Fruit fly (Drosophila melanogaster) whole organism, wandering third instar larva: ENCODE measurements around the gene Nf1.

Experiments used
- Hr83 ChIP-seq: fragments of 200-300 bp; sonication (Bioruptor generic); optimal IDR thresholded peaks from 2 replicates; lab custom pipeline; 2016; ENCODE audit warnings: missing biosample characterization, mild to moderate bottlenecking, missing genetic modification characterization, moderate library complexity; ENCODE audit not compliant: poor library complexity, severe bottlenecking
- Myc ChIP-seq: fragments of >200 bp; optimal IDR thresholded peaks from 2 replicates; lab custom pipeline; 2017
- N ChIP-seq: fragments of >200 bp; optimal IDR thresholded peaks from 2 replicates; lab custom pipeline; 2018; ENCODE audit warnings: missing biosample characterization, missing external identifiers, missing genetic modification characterization
- Rel ChIP-seq, 2 experiments: fragments of 200-800 bp; sonication (Bioruptor generic) in 1 of 2; optimal IDR thresholded peaks; 2 replicates in 1 of 2; 3 replicates in 1 of 2; lab custom pipeline; 2016 to 2019; ENCODE audit warnings: mild to moderate bottlenecking in 2 of 2, missing biosample characterization in 2 of 2, missing genetic modification characterization in 2 of 2, moderate library complexity in 1 of 2
- br ChIP-seq: fragments of 200-800 bp; sonication (Bioruptor generic); optimal IDR thresholded peaks from 2 replicates; lab custom pipeline; 2016; ENCODE audit warnings: missing biosample characterization, missing genetic modification characterization
- brk ChIP-seq: fragments of 200-800 bp; sonication (Bioruptor generic); optimal IDR thresholded peaks from 2 replicates; lab custom pipeline; 2016; ENCODE audit warnings: missing biosample characterization, mild to moderate bottlenecking, missing genetic modification characterization
- dsf ChIP-seq: sonication (Bioruptor generic); optimal IDR thresholded peaks from 2 replicates; lab custom pipeline; 2016; ENCODE audit warnings: missing biosample characterization, missing genetic modification characterization, borderline replicate concordance
- h ChIP-seq: fragments of 200-800 bp; sonication (Bioruptor generic); optimal IDR thresholded peaks from 3 replicates; lab custom pipeline; 2016; ENCODE audit warnings: missing biosample characterization, mild to moderate bottlenecking, missing genetic modification characterization
- psq ChIP-seq: fragments of 200-800 bp; sonication (Bioruptor generic); optimal IDR thresholded peaks from 3 replicates; lab custom pipeline; 2017; ENCODE audit warnings: missing biosample characterization, mild to moderate bottlenecking, missing genetic modification characterization, moderate library complexity
- usp ChIP-seq: fragments of >200 bp; optimal IDR thresholded peaks from 2 replicates; lab custom pipeline; 2017; ENCODE audit warnings: missing biosample characterization, missing genetic modification characterization

DNA sequence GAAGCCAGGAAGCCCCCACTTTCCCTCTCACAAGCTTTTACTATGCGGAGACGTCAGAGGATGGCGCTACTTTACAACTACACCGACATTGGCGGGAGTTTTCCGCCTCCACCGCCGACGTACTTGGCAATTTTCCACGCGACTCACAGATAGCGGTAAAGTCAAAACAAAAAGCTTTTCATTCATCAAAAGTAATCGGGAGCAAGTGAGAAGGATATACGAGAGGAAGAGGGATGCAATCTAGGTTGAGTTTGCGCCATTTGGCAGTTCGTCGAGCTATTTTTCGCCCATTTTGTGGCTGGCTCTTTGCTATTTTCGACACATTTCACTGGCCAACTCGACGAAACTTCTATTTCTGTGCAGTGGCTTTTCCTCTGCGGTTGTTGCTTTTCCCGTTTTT, 13.9 kb upstream of the Nf1 start:
- TF ChIP-seq h (GFP tag; lab: Kevin White, UChicago), result no peak
- TF ChIP-seq Hr83 (GFP tag; lab: Kevin White, UChicago), result no peak
- TF ChIP-seq Rel (GFP tag; optimal IDR thresholded peaks at IDR 0.05; lab: Kevin White, UChicago), result no peak
- no peak for TF ChIP-seq Rel (tag; optimal IDR thresholded peaks at IDR 0.05; lab: Kevin White, UChicago)
- no peak for TF ChIP-seq psq
- TF ChIP-seq br (GFP tag; lab: Kevin White, UChicago), result no peak
- TF ChIP-seq usp (GFP tag; lab: Kevin White, UChicago), result no peak
- no peak for TF ChIP-seq Myc (lab: Kevin White, UChicago)
- no peak for TF ChIP-seq dsf (GFP tag; lab: Kevin White, UChicago)
- TF ChIP-seq N (GFP tag; lab: Kevin White, UChicago), result no peak
- no peak for TF ChIP-seq brk (GFP tag; lab: Kevin White, UChicago)
